Worm (Caenorhabditis elegans) whole organism, L1 larva: ENCODE results near the gene dhgd-1.

Experiments used
- F16B12.6 ChIP-seq: fragments of 150-350 bp; optimal IDR thresholded peaks from 2 replicates; lab custom pipeline; 2014; ENCODE audit warnings: missing biosample characterization, missing genetic modification characterization
- aha-1 ChIP-seq: fragments of 150-350 bp; optimal IDR thresholded peaks from 2 replicates; lab custom pipeline; 2014; ENCODE audit warnings: missing biosample characterization, missing genetic modification characterization
- alr-1 ChIP-seq: fragments of 200-800 bp; sonication (Bioruptor generic); optimal IDR thresholded peaks from 2 replicates; lab custom pipeline; 2018; ENCODE audit warnings: borderline replicate concordance, mild to moderate bottlenecking, missing genetic modification characterization, missing compliant biosample characterization
- aly-2 ChIP-seq: fragments of 150-350 bp; optimal IDR thresholded peaks from 2 replicates; lab custom pipeline; 2014; ENCODE audit warnings: missing biosample characterization, missing genetic modification characterization
- ceh-90 ChIP-seq: sonication (generic microtip); optimal IDR thresholded peaks from 2 replicates; lab custom pipeline; 2016; ENCODE audit warnings: missing genetic modification characterization, missing compliant biosample characterization
- dpl-1 ChIP-seq, 3 experiments: fragments of 150-350 bp in 2 of 3; sonication (generic microtip) in 1 of 3; optimal IDR thresholded peaks; 2 replicates each; lab custom pipeline; 2014 to 2017; ENCODE audit warnings: missing biosample characterization in 3 of 3, missing genetic modification characterization in 3 of 3, missing genetic modification reagents in 3 of 3
- efl-1 ChIP-seq, 4 experiments: fragments of 150-350 bp; optimal IDR thresholded peaks in 3 of 4; peaks in 1 of 4; 1 replicate in 1 of 4; 2 replicates in 3 of 4; lab custom pipeline; 2014; ENCODE audit warnings: missing biosample characterization in 2 of 4, missing genetic modification characterization in 2 of 4, missing genetic modification reagents in 2 of 4
- efl-3 ChIP-seq: fragments of 200-800 bp; sonication (Bioruptor generic); optimal IDR thresholded peaks from 2 replicates; lab custom pipeline; 2018; ENCODE audit warnings: mild to moderate bottlenecking, missing genetic modification characterization, missing compliant biosample characterization
- egl-13 ChIP-seq: sonication (generic microtip); optimal IDR thresholded peaks from 2 replicates; lab custom pipeline; 2016; ENCODE audit warnings: missing genotype, missing genetic modification reagents, missing genetic modification characterization, missing compliant biosample characterization
- egl-27 ChIP-seq, 2 experiments: fragments of 150-350 bp in 1 of 2; sonication (generic microtip); optimal IDR thresholded peaks; 3 replicates each; lab custom pipeline; 2017 to 2018; ENCODE audit warnings: missing biosample characterization in 2 of 2, missing genetic modification characterization in 2 of 2, missing genetic modification reagents in 2 of 2
- fkh-8 ChIP-seq: sonication (generic microtip); optimal IDR thresholded peaks from 2 replicates; lab custom pipeline; 2016; ENCODE audit warnings: mild to moderate bottlenecking, missing genetic modification characterization, missing compliant biosample characterization
- isw-1 ChIP-seq: fragments of 200-800 bp; sonication (Bioruptor generic); IDR thresholded peaks from 2 replicates; pipeline ENCODE4 v1.3.6; 2022; ENCODE audit warnings: missing genetic modification characterization, missing compliant biosample characterization
- lin-13 ChIP-seq: fragments of 150-350 bp; optimal IDR thresholded peaks from 2 replicates; lab custom pipeline; 2014; ENCODE audit warnings: missing biosample characterization, missing genetic modification reagents, missing genetic modification characterization
- lin-14 ChIP-seq: fragments of 200-800 bp; sonication (Bioruptor generic); optimal IDR thresholded peaks from 2 replicates; lab custom pipeline; 2018; ENCODE audit warnings: mild to moderate bottlenecking, missing genetic modification characterization, moderate library complexity, missing compliant biosample characterization
- lin-15B ChIP-seq: fragments of 150-350 bp; sonication (generic microtip); optimal IDR thresholded peaks from 3 replicates; lab custom pipeline; 2014; ENCODE audit warnings: missing biosample characterization, missing genetic modification characterization
- lin-39 ChIP-seq: fragments of 150-350 bp; optimal IDR thresholded peaks from 2 replicates; lab custom pipeline; 2014; ENCODE audit warnings: missing biosample characterization, missing genetic modification reagents, missing genetic modification characterization
- lir-3 ChIP-seq: sonication (generic microtip); optimal IDR thresholded peaks from 2 replicates; lab custom pipeline; 2016; ENCODE audit warnings: mild to moderate bottlenecking, missing genetic modification characterization, moderate library complexity, missing compliant biosample characterization; ENCODE audit not compliant: poor library complexity
- lsy-2 ChIP-seq, 2 experiments: fragments of 150-350 bp; optimal IDR thresholded peaks; 2 replicates each; lab custom pipeline; 2014; ENCODE audit warnings: missing biosample characterization in 2 of 2, missing genetic modification characterization in 2 of 2
- mef-2 ChIP-seq: fragments of 150-350 bp; optimal IDR thresholded peaks from 2 replicates; lab custom pipeline; 2014; ENCODE audit warnings: missing biosample characterization, missing genetic modification characterization
- nhr-19 ChIP-seq: fragments of 200-800 bp; sonication (Bioruptor generic); conservative IDR thresholded peaks from 2 replicates; pipeline ENCODE4 v1.3.6; 2022; ENCODE audit warnings: missing genetic modification characterization, missing compliant biosample characterization
- nhr-237 ChIP-seq: fragments of 150-350 bp; optimal IDR thresholded peaks from 2 replicates; lab custom pipeline; 2014; ENCODE audit warnings: missing biosample characterization, missing genetic modification characterization
- nhr-47 ChIP-seq: sonication (generic microtip); optimal IDR thresholded peaks from 2 replicates; lab custom pipeline; 2016; ENCODE audit warnings: mild to moderate bottlenecking, missing genetic modification characterization, moderate library complexity, missing compliant biosample characterization
- nhr-71 ChIP-seq: sonication (generic microtip); optimal IDR thresholded peaks from 2 replicates; lab custom pipeline; 2016; ENCODE audit warnings: mild to moderate bottlenecking, missing genetic modification characterization, moderate library complexity, missing compliant biosample characterization
- nhr-76 ChIP-seq: sonication (generic microtip); optimal IDR thresholded peaks from 2 replicates; lab custom pipeline; 2017; ENCODE audit warnings: missing biosample characterization, missing genetic modification characterization
- nhr-77 ChIP-seq: fragments of 150-350 bp; optimal IDR thresholded peaks from 2 replicates; lab custom pipeline; 2014; ENCODE audit warnings: missing biosample characterization, missing genetic modification characterization
- nhr-84 ChIP-seq: sonication (generic microtip); optimal IDR thresholded peaks from 2 replicates; lab custom pipeline; 2017; ENCODE audit warnings: missing biosample characterization, missing genetic modification characterization
- pax-3 ChIP-seq: fragments of 200-800 bp; sonication (Bioruptor generic); optimal IDR thresholded peaks from 2 replicates; lab custom pipeline; 2018; ENCODE audit warnings: mild to moderate bottlenecking, missing genetic modification characterization, moderate library complexity, missing compliant biosample characterization
- rnt-1 ChIP-seq: sonication (generic microtip); optimal IDR thresholded peaks from 2 replicates; lab custom pipeline; 2016; ENCODE audit warnings: mild to moderate bottlenecking, missing genetic modification characterization, moderate library complexity, missing compliant biosample characterization
- sox-4 ChIP-seq: sonication (generic microtip); optimal IDR thresholded peaks from 2 replicates; lab custom pipeline; 2016; ENCODE audit warnings: missing genetic modification characterization, missing compliant biosample characterization
- sptf-1 ChIP-seq: fragments of 150-350 bp; optimal IDR thresholded peaks from 2 replicates; lab custom pipeline; 2014; ENCODE audit warnings: missing biosample characterization, missing genetic modification characterization
- swsn-7 ChIP-seq: sonication (generic microtip); optimal IDR thresholded peaks from 2 replicates; lab custom pipeline; 2016; ENCODE audit warnings: missing genetic modification characterization, missing compliant biosample characterization
- unc-98 ChIP-seq: fragments of 200-800 bp; sonication (Bioruptor generic); IDR thresholded peaks from 2 replicates; pipeline ENCODE4 v1.3.6; 2022; ENCODE audit warnings: missing genetic modification characterization, missing compliant biosample characterization
- vab-15 ChIP-seq: sonication (generic microtip); optimal IDR thresholded peaks from 2 replicates; lab custom pipeline; 2017; ENCODE audit warnings: missing genotype, mild to moderate bottlenecking, missing genetic modification characterization, missing compliant biosample characterization
- zag-1 ChIP-seq: fragments of 150-350 bp; optimal IDR thresholded peaks from 2 replicates; lab custom pipeline; 2014; ENCODE audit warnings: missing biosample characterization, missing genetic modification characterization
- ztf-4 ChIP-seq: fragments of 150-350 bp; optimal IDR thresholded peaks from 2 replicates; lab custom pipeline; 2014; ENCODE audit warnings: missing biosample characterization, missing genetic modification characterization

Gene dhgd-1

DNA sequence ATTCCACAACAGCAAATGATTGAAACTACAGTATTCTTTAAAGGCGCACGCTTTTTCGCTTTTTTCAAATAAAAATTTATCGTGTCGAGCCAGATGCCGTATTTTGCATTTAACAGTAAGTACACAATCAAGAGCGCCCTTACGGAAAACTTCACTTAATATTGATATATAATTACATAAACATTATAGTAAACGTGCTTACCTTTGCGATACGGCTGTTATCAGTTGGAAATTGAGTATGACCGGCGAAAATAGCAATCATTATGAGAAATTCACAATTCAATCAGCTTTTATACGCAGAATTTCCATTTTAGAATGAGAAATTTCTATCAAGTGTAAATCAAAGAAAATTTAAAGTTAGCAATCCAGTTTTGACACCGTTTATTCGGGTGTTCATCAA, 51.7 kb downstream of the dhgd-1 start, which contains the start of gene B0334.20:
TSS of gene B0334.20 (minus strand) at position 262 of the 400 bp plus-strand sequence.
- TF ChIP-seq egl-27 (tag; optimal IDR thresholded peaks at IDR 0.05; lab: Kevin White, UChicago) (no peak), lin-13 (GFP tag; lab: Kevin White, UChicago) (no peak), lin-15B (tag; lab: Kevin White, UChicago) (no peak), aly-2 (tag; lab: Kevin White, UChicago) (no peak), swsn-7 (tag; lab: Kevin White, UChicago) (no peak), zag-1 (tag; lab: Kevin White, UChicago) (no peak), efl-3 (GFP tag; lab: Kevin White, UChicago) (no peak), alr-1 (tag; lab: Kevin White, UChicago) (no peak), lin-14 (GFP tag; lab: Kevin White, UChicago) (no peak), egl-13 (tag; lab: Kevin White, UChicago) (no peak), F16B12.6 (tag; lab: Kevin White, UChicago) (no peak), ztf-4 (tag; lab: Kevin White, UChicago) (no peak), vab-15 (no peak), sox-4 (tag; lab: Kevin White, UChicago) (no peak), nhr-76 (no peak), unc-98 (GFP tag; lab: Robert Waterston, UW) (no peak), ceh-90 (tag; lab: Kevin White, UChicago) (no peak)

DNA sequence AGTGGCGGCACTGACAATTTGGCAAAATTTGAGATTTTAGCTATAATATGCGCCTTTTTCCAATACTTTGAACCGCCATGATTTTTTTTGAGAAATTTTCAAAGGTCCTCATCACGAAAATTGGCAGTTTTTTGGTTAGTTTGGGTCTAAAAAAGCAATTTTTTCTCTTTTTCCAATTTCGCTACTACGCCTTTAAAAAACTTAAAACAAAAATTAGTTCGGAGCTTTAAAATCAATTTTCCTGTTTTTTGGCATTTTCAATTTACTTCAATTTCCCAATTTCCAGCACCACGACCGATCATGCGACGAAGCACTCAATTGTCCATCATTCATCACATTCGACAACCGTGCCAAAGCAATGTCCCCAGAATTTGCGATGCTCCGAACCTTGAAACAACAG, 54.5 kb downstream of the dhgd-1 start, which contains the start of gene B0334.5:
TSS of gene B0334.5 (plus strand) at position 301 of the 400 bp plus-strand sequence.
- TF ChIP-seq nhr-84 (tag; lab: Kevin White, UChicago) (no peak), nhr-77 (tag; lab: Kevin White, UChicago) (no peak), pax-3 (no peak), isw-1 (no peak), lin-14 (GFP tag; lab: Kevin White, UChicago) (no peak), alr-1 (tag; lab: Kevin White, UChicago) (no peak), nhr-237 (no peak), fkh-8 (tag; lab: Kevin White, UChicago) (no peak), lin-13 (GFP tag; lab: Kevin White, UChicago) (no peak), aly-2 (tag; lab: Kevin White, UChicago) (no peak), ceh-90 (tag; lab: Kevin White, UChicago) (no peak), egl-27 (tag; optimal IDR thresholded peaks at IDR 0.05; lab: Kevin White, UChicago) (no peak), nhr-47 (tag; lab: Kevin White, UChicago) (no peak), mef-2 (tag; lab: Kevin White, UChicago) (no peak), aha-1 (tag; lab: Kevin White, UChicago) (no peak)

DNA sequence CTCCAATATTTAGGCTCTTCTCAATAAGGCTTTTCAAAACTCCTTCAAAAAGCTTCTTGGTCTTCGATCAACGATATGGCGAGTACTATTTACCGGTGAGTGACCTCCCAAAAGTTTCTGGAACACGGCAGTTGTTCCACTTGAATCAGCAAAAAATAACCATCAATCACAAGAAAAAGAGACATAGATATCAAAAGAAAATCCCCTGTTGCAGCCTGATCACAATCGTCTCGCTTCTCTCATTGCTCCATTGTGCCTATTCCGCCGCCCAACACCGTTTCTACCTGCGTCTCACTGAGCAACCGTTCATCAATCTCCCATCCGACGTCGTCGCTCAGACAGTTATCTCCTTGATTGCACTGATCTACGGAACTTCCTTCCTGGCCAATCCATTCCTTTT, 55.1 kb downstream of the dhgd-1 start, which contains the start of gene emc-5:
TSS of gene emc-5 (plus strand) at position 14 of the 400 bp plus-strand sequence.
- TF ChIP-seq lin-14 (GFP tag; lab: Kevin White, UChicago) (peak; percentile 45), aly-2 (tag; lab: Kevin White, UChicago) (no peak), efl-1 (optimal IDR thresholded peaks at IDR 0.05; lab: Kevin White, UChicago) (peak; percentile 3 to 15), efl-1 (GFP tag; optimal IDR thresholded peaks at IDR 0.05 in 1 of 2; lab: Kevin White, UChicago) (no peak), ceh-90 (tag; lab: Kevin White, UChicago) (no peak), lsy-2 (tag; optimal IDR thresholded peaks at IDR 0.05; lab: Kevin White, UChicago) (peak in 1 of 2 experiments; percentile 42), rnt-1 (tag; lab: Kevin White, UChicago) (peak; percentile 75), sptf-1 (tag; lab: Kevin White, UChicago) (no peak), lin-13 (GFP tag; lab: Kevin White, UChicago) (no peak), nhr-19 (GFP tag; lab: Robert Waterston, UW) (peak; percentile 31), dpl-1 (GFP tag; optimal IDR thresholded peaks at IDR 0.05; lab: Kevin White, UChicago) (no peak), nhr-71 (tag; lab: Kevin White, UChicago) (peak; percentile 47), lin-39 (tag; lab: Kevin White, UChicago) (peak; percentile 73), lir-3 (tag; lab: Kevin White, UChicago) (peak; percentile 14)
